Worm (Caenorhabditis elegans): ENCODE data around the gene lips-9.

- TF ChIP-seq somi-1 (GFP tag; optimal IDR thresholded peaks at IDR 0.05) (no peak), F10E7.11 (tag; optimal IDR thresholded peaks at IDR 0.05) (no peak), sptf-2 (GFP tag; optimal IDR thresholded peaks at IDR 0.05) (no peak), T26A5.8 (tag; optimal IDR thresholded peaks at IDR 0.05) (no peak)
These were observed 31.1 kb upstream of the lips-9 start for ce11 chrII:12966274-12966673.
